Fruit fly (Drosophila melanogaster): Measurements from ENCODE around the gene Kdm3.

dm6 chr3R:9527907-9528842 lies 12.4 kb downstream of the Kdm3 start:
- no peak for TF ChIP-seq Myc (optimal IDR thresholded peaks at IDR 0.05)
- no peak for TF ChIP-seq Sin3A (optimal IDR thresholded peaks at IDR 0.05)
- TF ChIP-seq psq (optimal IDR thresholded peaks at IDR 0.05), result no peak
